Fruit fly (Drosophila melanogaster): ENCODE data around the gene Dtd.

Gene Dtd

DNA sequence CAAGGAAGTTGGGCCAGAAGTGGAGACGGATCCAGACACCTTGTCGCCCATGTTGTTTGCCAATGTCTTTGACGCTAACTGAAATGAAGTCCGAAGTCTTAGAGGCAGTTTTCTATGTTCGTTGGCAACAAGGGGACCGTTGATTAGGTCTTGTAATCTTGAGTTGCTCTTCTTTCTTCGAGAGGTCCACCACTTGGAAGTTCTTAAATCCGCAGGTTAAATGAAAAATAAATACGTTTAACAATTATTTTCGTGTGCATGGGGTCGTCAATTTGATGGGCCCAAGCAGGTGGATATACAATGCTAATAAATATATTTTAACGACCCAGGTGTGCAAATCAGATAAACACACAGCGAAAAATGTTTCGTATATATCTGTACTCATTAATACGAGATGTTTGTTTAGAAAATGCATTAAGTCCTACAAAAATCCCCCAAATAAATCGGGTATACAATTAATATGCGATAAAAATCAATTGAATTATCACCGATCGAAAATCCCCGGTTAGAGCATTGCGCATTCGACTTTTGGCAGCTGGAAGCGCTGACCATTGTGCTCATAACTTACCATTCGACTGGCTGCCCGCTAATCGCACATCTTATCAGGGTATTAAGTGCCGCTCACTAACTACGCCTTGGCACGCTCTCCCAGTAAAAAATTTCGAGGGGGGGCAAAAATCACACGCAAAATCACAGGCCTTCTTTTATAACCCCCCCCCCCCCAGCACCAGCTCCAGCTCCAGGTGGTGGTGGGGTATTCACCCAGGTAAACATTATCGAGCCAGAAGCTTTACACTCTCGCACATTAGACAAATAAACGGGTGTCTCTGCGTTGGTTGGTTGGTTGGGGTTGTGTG, 30.9 kb downstream of the Dtd start, which contains the start of gene PGRP-LB (continued):
- TF ChIP-seq CG4617 (GFP tag; optimal IDR thresholded peaks at IDR 0.05; ENCODE audit: borderline replicate concordance): no peak
- peak; percentile 51 for TF ChIP-seq CG18599 (GFP tag; optimal IDR thresholded peaks at IDR 0.05)
- peak; percentile 14 for TF ChIP-seq CG13424 (tag; optimal IDR thresholded peaks at IDR 0.05)
- no peak for TF ChIP-seq kni (GFP tag; optimal IDR thresholded peaks at IDR 0.05)
- TF ChIP-seq bab2 (GFP tag; optimal IDR thresholded peaks at IDR 0.05): no peak
- TF ChIP-seq Blimp-1 (GFP tag; optimal IDR thresholded peaks at IDR 0.05): no peak
- no peak; the same call in 1 of the 2 replicates for TF ChIP-seq Bgb (GFP tag; IDR thresholded peaks at IDR 0.05; ENCODE audit: partially characterized antibody)
- no peak for TF ChIP-seq B-H2 (GFP tag; optimal IDR thresholded peaks at IDR 0.05)
- TF ChIP-seq kah (GFP tag; optimal IDR thresholded peaks at IDR 0.05): no peak
- no peak for TF ChIP-seq cad (GFP tag; optimal IDR thresholded peaks at IDR 0.05)
- no peak for TF ChIP-seq Vsx1 (GFP tag; optimal IDR thresholded peaks at IDR 0.05)
- no peak for TF ChIP-seq org-1 (GFP tag; optimal IDR thresholded peaks at IDR 0.05)
- peak; percentile 12 for TF ChIP-seq fu2 (GFP tag; optimal IDR thresholded peaks at IDR 0.05)
- 0 out of 2 replicates have a peak, but pooled peaks have one; percentile 16 for TF ChIP-seq sob (GFP tag; IDR thresholded peaks at IDR 0.05)
- TF ChIP-seq CG7271 (tag; optimal IDR thresholded peaks at IDR 0.05): no peak
- no peak for TF ChIP-seq Scr (GFP tag; IDR thresholded peaks at IDR 0.05; ENCODE audit: partially characterized antibody)
- no peak for TF ChIP-seq crc (GFP tag; optimal IDR thresholded peaks at IDR 0.05)
- TF ChIP-seq chn (GFP tag; optimal IDR thresholded peaks at IDR 0.05): no peak
- TF ChIP-seq CG4328 (GFP tag; optimal IDR thresholded peaks at IDR 0.05): no peak
- TF ChIP-seq Nf-YA (GFP tag; IDR thresholded peaks at IDR 0.05): no peak
- TF ChIP-seq ato (GFP tag; IDR thresholded peaks at IDR 0.05; ENCODE audit: partially characterized antibody): no peak
- TF ChIP-seq Antp (GFP tag; optimal IDR thresholded peaks at IDR 0.05): no peak
- no peak for TF ChIP-seq lola (GFP tag; optimal IDR thresholded peaks at IDR 0.05)
- TF ChIP-seq Hey (tag; optimal IDR thresholded peaks at IDR 0.05): peak; percentile 30
- TF ChIP-seq CG10543 (GFP tag; optimal IDR thresholded peaks at IDR 0.05): peak; percentile 14
- TF ChIP-seq fd3F (GFP tag; optimal IDR thresholded peaks at IDR 0.05): no peak
- TF ChIP-seq Dek (tag; optimal IDR thresholded peaks at IDR 0.05): no peak
- no peak for TF ChIP-seq CG11560 (tag; IDR thresholded peaks at IDR 0.05)
- TF ChIP-seq zfh1 (GFP tag; IDR thresholded peaks at IDR 0.05): no peak
- no peak for TF ChIP-seq CG10431 (GFP tag; optimal IDR thresholded peaks at IDR 0.05)
- no peak for TF ChIP-seq CG15479 (GFP tag; optimal IDR thresholded peaks at IDR 0.05)
- no peak for TF ChIP-seq Usf (GFP tag; optimal IDR thresholded peaks at IDR 0.05)
- TF ChIP-seq bsh (GFP tag; optimal IDR thresholded peaks at IDR 0.05): no peak
- TF ChIP-seq CG18476 (GFP tag; optimal IDR thresholded peaks at IDR 0.05): no peak
- TF ChIP-seq sr (GFP tag; IDR thresholded peaks at IDR 0.05): no peak
- TF ChIP-seq CG12155 (GFP tag; optimal IDR thresholded peaks at IDR 0.05): no peak
- TF ChIP-seq CG17829 (tag; optimal IDR thresholded peaks at IDR 0.05): no peak
- TF ChIP-seq CG10462 (GFP tag; optimal IDR thresholded peaks at IDR 0.05): no peak
- TF ChIP-seq CG12769 (tag; optimal IDR thresholded peaks at IDR 0.05): peak; percentile 67
- no peak for TF ChIP-seq eyg (GFP tag; optimal IDR thresholded peaks at IDR 0.05)
- TF ChIP-seq CG1529 (GFP tag; optimal IDR thresholded peaks at IDR 0.05): no peak
- no peak for TF ChIP-seq Xrp1 (GFP tag; IDR thresholded peaks at IDR 0.05)
- TF ChIP-seq Hsf (GFP tag; optimal IDR thresholded peaks at IDR 0.05): no peak
- TF ChIP-seq vnd (GFP tag; IDR thresholded peaks at IDR 0.05; ENCODE audit: partially characterized antibody): no peak
- no peak for TF ChIP-seq CG7928 (GFP tag; optimal IDR thresholded peaks at IDR 0.05)
- TF ChIP-seq esg (GFP tag; conservative IDR thresholded peaks at IDR 0.05): no peak
- no peak for TF ChIP-seq CG14860 (GFP tag; IDR thresholded peaks at IDR 0.05; ENCODE audit: partially characterized antibody)
- peak; percentile 21 to 29 for TF ChIP-seq dpn (GFP tag; optimal IDR thresholded peaks at IDR 0.05)

Measured in whole organism, embryonic.